Worm (Caenorhabditis elegans): Measurements from ENCODE around the gene F45H10.5.

Gene F45H10.5

ce11 chrII:13469043-13469652, 32.5 kb upstream of the F45H10.5 start, which contains the start of gene E01G4.3:
E01G4.3 (minus strand) TSS chrII:13469602.
- TF ChIP-seq C34F6.9 (tag; optimal IDR thresholded peaks at IDR 0.05) (peak; percentile 63), ZK546.5 (tag; optimal IDR thresholded peaks at IDR 0.05) (no peak), F13H6.1 (tag; optimal IDR thresholded peaks at IDR 0.05) (peak; percentile 80), nhr-25 (tag; optimal IDR thresholded peaks at IDR 0.05) (peak; percentile 82), skn-1 (tag; optimal IDR thresholded peaks at IDR 0.05) (no peak), crh-2 (tag; optimal IDR thresholded peaks at IDR 0.05) (peak; percentile 77), egl-27 (tag; optimal IDR thresholded peaks at IDR 0.05) (peak; percentile 80), mdl-1 (tag; optimal IDR thresholded peaks at IDR 0.05) (peak; percentile 43), unc-39 (tag; optimal IDR thresholded peaks at IDR 0.05) (no peak), ztf-1 (GFP tag; conservative IDR thresholded peaks at IDR 0.05) (no peak), sma-3 (GFP tag; optimal IDR thresholded peaks at IDR 0.05) (peak; percentile 59), nhr-21 (tag; optimal IDR thresholded peaks at IDR 0.05) (peak; percentile 91), blmp-1 (tag; optimal IDR thresholded peaks at IDR 0.05; ENCODE audit: insufficient read depth) (peak; percentile 27), sma-9 (GFP tag; optimal IDR thresholded peaks at IDR 0.05) (peak; percentile 98), sma-9 (tag; optimal IDR thresholded peaks at IDR 0.05) (no peak), nhr-129 (tag; optimal IDR thresholded peaks at IDR 0.05) (peak; percentile 97), Y55F3AM.14 (GFP tag; optimal IDR thresholded peaks at IDR 0.05) (peak; percentile 12), ceh-16 (tag; optimal IDR thresholded peaks at IDR 0.05) (no peak), lin-13 (GFP tag; optimal IDR thresholded peaks at IDR 0.05) (no peak), gmeb-1 (tag; optimal IDR thresholded peaks at IDR 0.05) (peak; percentile 44), lsy-2 (tag; optimal IDR thresholded peaks at IDR 0.05) (peak in 1 of 2 experiments; percentile 59), nhr-77 (tag; optimal IDR thresholded peaks at IDR 0.05) (no peak), fos-1 (tag; optimal IDR thresholded peaks at IDR 0.05) (peak; percentile 88)

DNA sequence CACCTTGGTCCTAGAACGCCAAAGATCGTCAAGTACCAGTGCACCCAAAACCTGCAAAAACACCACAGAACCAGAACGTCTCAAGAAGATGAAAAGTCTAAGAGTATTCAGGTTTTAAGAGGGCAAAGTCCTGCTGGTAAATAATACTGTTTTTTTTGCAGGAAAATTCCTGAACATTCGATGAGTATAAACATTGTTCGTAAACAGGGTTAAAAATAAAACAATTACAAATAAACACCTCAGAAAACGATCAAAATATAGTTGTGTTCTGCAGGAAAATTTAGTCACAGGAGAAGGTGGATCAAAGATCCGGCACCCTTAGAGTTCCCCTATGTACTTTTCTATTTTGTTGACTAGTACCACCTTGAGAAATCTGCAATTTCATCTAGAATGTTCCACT, 31.0 kb upstream of the F45H10.5 start:
- TF ChIP-seq gmeb-1 (tag; optimal IDR thresholded peaks at IDR 0.05) (no peak), unc-55 (GFP tag; optimal IDR thresholded peaks at IDR 0.05) (no peak), elt-3 (tag; optimal IDR thresholded peaks at IDR 0.05) (no peak), egl-27 (tag; optimal IDR thresholded peaks at IDR 0.05) (no peak), sma-9 (GFP tag; optimal IDR thresholded peaks at IDR 0.05) (no peak), sma-9 (tag; optimal IDR thresholded peaks at IDR 0.05) (no peak), ceh-82 (tag; optimal IDR thresholded peaks at IDR 0.05) (no peak), unc-62 (GFP tag; optimal IDR thresholded peaks at IDR 0.05) (no peak), lin-39 (tag; optimal IDR thresholded peaks at IDR 0.05) (no peak), lin-13 (GFP tag; optimal IDR thresholded peaks at IDR 0.05) (no peak)

- TF ChIP-seq ZK546.5 (tag; optimal IDR thresholded peaks at IDR 0.05) (no peak), Y55F3AM.14 (GFP tag; optimal IDR thresholded peaks at IDR 0.05) (no peak), aly-2 (tag; optimal IDR thresholded peaks at IDR 0.05) (no peak), sma-3 (GFP tag; optimal IDR thresholded peaks at IDR 0.05) (no peak), ztf-11 (tag; optimal IDR thresholded peaks at IDR 0.05) (no peak), fos-1 (tag; optimal IDR thresholded peaks at IDR 0.05) (no peak), mdl-1 (tag; optimal IDR thresholded peaks at IDR 0.05) (no peak), elt-1 (tag; optimal IDR thresholded peaks at IDR 0.05) (no peak), lin-39 (tag; optimal IDR thresholded peaks at IDR 0.05) (no peak), blmp-1 (tag; optimal IDR thresholded peaks at IDR 0.05; ENCODE audit: insufficient read depth) (no peak), elt-3 (tag; optimal IDR thresholded peaks at IDR 0.05) (no peak), mbf-1 (tag; optimal IDR thresholded peaks at IDR 0.05) (no peak), nhr-25 (tag; optimal IDR thresholded peaks at IDR 0.05) (no peak), dmd-4 (tag; optimal IDR thresholded peaks at IDR 0.05) (no peak), nhr-129 (tag; optimal IDR thresholded peaks at IDR 0.05) (no peak), ceh-82 (tag; optimal IDR thresholded peaks at IDR 0.05) (no peak), zag-1 (tag; optimal IDR thresholded peaks at IDR 0.05) (no peak), mab-5 (tag; optimal IDR thresholded peaks at IDR 0.05) (no peak), nhr-6 (tag; optimal IDR thresholded peaks at IDR 0.05) (no peak)
Measured at ce11 chrII:13472101-13472500, 29.6 kb upstream of the F45H10.5 start, which contains the start of gene E01G4.5. E01G4.5 (plus strand) TSS chrII:13472401.

DNA sequence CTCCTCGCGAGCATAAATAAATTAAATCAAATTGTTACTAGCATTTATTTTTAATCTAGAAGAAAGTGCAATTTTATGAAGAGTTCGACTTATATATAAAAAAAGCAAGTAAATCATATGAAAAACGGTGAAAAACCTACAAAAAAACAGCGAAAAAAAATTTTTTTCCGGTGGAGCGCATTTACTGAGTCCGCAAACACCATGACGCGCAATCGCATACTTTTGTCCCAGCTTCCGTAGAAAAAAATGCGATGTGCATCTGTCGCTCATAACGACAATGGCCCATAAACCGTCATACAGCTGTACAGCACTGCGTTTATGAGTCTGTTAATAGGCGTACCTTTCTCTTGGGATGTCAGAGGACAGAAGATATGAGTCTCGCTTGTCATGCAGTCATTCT, 24.4 kb upstream of the F45H10.5 start:
- TF ChIP-seq lin-11 (tag; optimal IDR thresholded peaks at IDR 0.05) (no peak), mab-5 (tag; optimal IDR thresholded peaks at IDR 0.05) (no peak), unc-62 (GFP tag; optimal IDR thresholded peaks at IDR 0.05) (no peak), C34F6.9 (tag; optimal IDR thresholded peaks at IDR 0.05) (peak; percentile 73), fos-1 (tag; optimal IDR thresholded peaks at IDR 0.05) (no peak), unc-55 (GFP tag; optimal IDR thresholded peaks at IDR 0.05) (peak; percentile 73), ceh-16 (tag; optimal IDR thresholded peaks at IDR 0.05) (no peak), peb-1 (tag; optimal IDR thresholded peaks at IDR 0.05) (no peak), mdl-1 (tag; optimal IDR thresholded peaks at IDR 0.05) (no peak), sma-9 (GFP tag; optimal IDR thresholded peaks at IDR 0.05) (peak; percentile 29), sma-9 (tag; optimal IDR thresholded peaks at IDR 0.05) (no peak), lin-39 (tag; optimal IDR thresholded peaks at IDR 0.05) (no peak), sem-4 (tag; optimal IDR thresholded peaks at IDR 0.05) (no peak), snpc-4 (tag; optimal IDR thresholded peaks at IDR 0.05) (no peak), nhr-11 (tag; optimal IDR thresholded peaks at IDR 0.05) (no peak), ztf-4 (tag; optimal IDR thresholded peaks at IDR 0.05) (no peak), R02D3.7 (tag; optimal IDR thresholded peaks at IDR 0.05) (no peak), unc-39 (tag; optimal IDR thresholded peaks at IDR 0.05) (no peak), lin-13 (GFP tag; optimal IDR thresholded peaks at IDR 0.05) (peak; percentile 29), ceh-82 (tag; optimal IDR thresholded peaks at IDR 0.05) (no peak), F13H6.1 (tag; optimal IDR thresholded peaks at IDR 0.05) (peak; percentile 16), elt-3 (tag; optimal IDR thresholded peaks at IDR 0.05) (no peak), nhr-12 (tag; optimal IDR thresholded peaks at IDR 0.05) (no peak), mbf-1 (tag; optimal IDR thresholded peaks at IDR 0.05) (no peak), blmp-1 (tag; optimal IDR thresholded peaks at IDR 0.05; ENCODE audit: insufficient read depth) (no peak), crh-2 (tag; optimal IDR thresholded peaks at IDR 0.05) (peak; percentile 48), ztf-11 (tag; optimal IDR thresholded peaks at IDR 0.05) (no peak)

Data from whole organism, L2 larva.